Worm (Caenorhabditis elegans) whole organism, L4 larva: ENCODE data around the gene F49F1.7.

ENCODE experiments used
- F10B5.3 ChIP-seq: sonication (generic microtip); optimal IDR thresholded peaks from 2 replicates; lab custom pipeline; 2016; ENCODE audit warnings: mild to moderate bottlenecking, missing genetic modification characterization, missing compliant biosample characterization
- F26F4.8 ChIP-seq: fragments of 200-800 bp; sonication (Bioruptor generic); conservative IDR thresholded peaks from 2 replicates; pipeline ENCODE4 v1.3.6; 2022; ENCODE audit warnings: missing genetic modification characterization, missing compliant biosample characterization
- F37D6.2 ChIP-seq: sonication (generic microtip); optimal IDR thresholded peaks from 2 replicates; lab custom pipeline; 2016; ENCODE audit warnings: mild to moderate bottlenecking, missing genetic modification characterization, missing compliant biosample characterization
- T20F7.1 ChIP-seq: fragments of 200-800 bp; sonication (Bioruptor generic); optimal IDR thresholded peaks from 2 replicates; lab custom pipeline; 2018; ENCODE audit warnings: mild to moderate bottlenecking, missing genetic modification characterization, missing compliant biosample characterization
- Y75B8A.6 ChIP-seq: fragments of 200-800 bp; sonication (Bioruptor generic); IDR thresholded peaks from 2 replicates; pipeline ENCODE4 v1.3.6; 2022; ENCODE audit warnings: missing genetic modification reagents, missing genetic modification characterization, missing compliant biosample characterization
- aha-1 ChIP-seq: fragments of 150-350 bp; peaks from one replicate; lab custom pipeline; 2014; ENCODE audit warnings: missing biosample characterization, missing genetic modification characterization
- ama-1 ChIP-seq: fragments of 150-350 bp; optimal IDR thresholded peaks from 2 replicates; lab custom pipeline; 2014; ENCODE audit warnings: inconsistent platforms, mixed read lengths
- cey-2 ChIP-seq: sonication (generic microtip); optimal IDR thresholded peaks from 3 replicates; lab custom pipeline; 2017; ENCODE audit warnings: missing genetic modification characterization, mild to moderate bottlenecking, missing compliant biosample characterization, antibody characterized with exemption, borderline replicate concordance; ENCODE audit not compliant: insufficient read depth
- ctbp-1 ChIP-seq: fragments of 200-800 bp; sonication (Bioruptor generic); IDR thresholded peaks from 2 replicates; pipeline ENCODE4 v1.3.6; 2022; ENCODE audit warnings: missing genetic modification reagents, missing genetic modification characterization, missing compliant biosample characterization
- daf-12 ChIP-seq: fragments of 150-350 bp; optimal IDR thresholded peaks from 2 replicates; lab custom pipeline; 2014; ENCODE audit warnings: missing biosample characterization, missing genetic modification reagents, missing genetic modification characterization
- dmd-6 ChIP-seq: fragments of 200-800 bp; sonication (Bioruptor generic); IDR thresholded peaks from 2 replicates; pipeline ENCODE4 v1.3.6; 2022; ENCODE audit warnings: missing genetic modification reagents, missing genetic modification characterization, missing compliant biosample characterization
- dpl-1 ChIP-seq: fragments of 150-350 bp; optimal IDR thresholded peaks from 2 replicates; lab custom pipeline; 2014; ENCODE audit warnings: missing biosample characterization, missing genetic modification reagents, missing genetic modification characterization
- dve-1 ChIP-seq: sonication (generic microtip); optimal IDR thresholded peaks from 2 replicates; lab custom pipeline; 2017; ENCODE audit warnings: antibody characterized with exemption, mild to moderate bottlenecking, missing genetic modification characterization, missing compliant biosample characterization; ENCODE audit not compliant: insufficient read depth
- egl-27 ChIP-seq: sonication (generic microtip); optimal IDR thresholded peaks from 3 replicates; lab custom pipeline; 2017; ENCODE audit warnings: missing biosample characterization, missing genetic modification reagents, missing genetic modification characterization
- egl-43 ChIP-seq: fragments of 200-800 bp; sonication (Bioruptor generic); IDR thresholded peaks from 2 replicates; pipeline ENCODE4 v1.3.6; 2022; ENCODE audit warnings: missing genetic modification reagents, missing genetic modification characterization, missing compliant biosample characterization
- hlh-11 ChIP-seq: fragments of 200-800 bp; sonication (Bioruptor generic); optimal IDR thresholded peaks from 2 replicates; lab custom pipeline; 2018; ENCODE audit warnings: mild to moderate bottlenecking, missing genetic modification characterization, missing compliant biosample characterization
- hmg-1.1 ChIP-seq: fragments of 200-800 bp; sonication (Bioruptor generic); IDR thresholded peaks from 2 replicates; pipeline ENCODE4 v1.3.6; 2022; ENCODE audit warnings: missing genetic modification reagents, missing genetic modification characterization, missing compliant biosample characterization
- lin-1 ChIP-seq: fragments of 200-800 bp; sonication (Bioruptor generic); IDR thresholded peaks from 2 replicates; pipeline ENCODE4 v1.3.6; 2022; ENCODE audit warnings: missing genetic modification reagents, missing genetic modification characterization, missing compliant biosample characterization
- lin-13 ChIP-seq: fragments of 150-350 bp; optimal IDR thresholded peaks from 2 replicates; lab custom pipeline; 2014; ENCODE audit warnings: missing biosample characterization, missing genetic modification reagents, missing genetic modification characterization
- lin-29 ChIP-seq: fragments of 200-800 bp; sonication (Bioruptor generic); IDR thresholded peaks from 2 replicates; pipeline ENCODE4 v1.3.6; 2022; ENCODE audit warnings: missing genetic modification reagents, missing genetic modification characterization, missing compliant biosample characterization
- lin-39 ChIP-seq: fragments of 150-350 bp; optimal IDR thresholded peaks from 2 replicates; lab custom pipeline; 2014; ENCODE audit warnings: missing biosample characterization, missing genetic modification reagents, missing genetic modification characterization
- lir-3 ChIP-seq: sonication (generic microtip); optimal IDR thresholded peaks from 2 replicates; lab custom pipeline; 2016; ENCODE audit warnings: mild to moderate bottlenecking, missing genetic modification characterization, missing compliant biosample characterization
- lsy-2 ChIP-seq, 2 experiments: fragments of 150-350 bp in 1 of 2; sonication (generic microtip) in 1 of 2; optimal IDR thresholded peaks; 2 replicates each; lab custom pipeline; 2014 to 2017; ENCODE audit warnings: missing biosample characterization in 2 of 2, missing genetic modification characterization in 2 of 2
- madf-5 ChIP-seq, 2 experiments: fragments of 200-800 bp; sonication (Bioruptor generic); IDR thresholded peaks; 2 replicates each; pipeline ENCODE4 v1.3.6; 2022; ENCODE audit warnings: missing compliant biosample characterization in 2 of 2, missing genetic modification characterization in 2 of 2
- mdl-1 ChIP-seq, 2 experiments: fragments of 150-350 bp in 1 of 2; sonication (generic microtip) in 1 of 2; optimal IDR thresholded peaks; 2 replicates each; lab custom pipeline; 2014 to 2017; ENCODE audit warnings: missing biosample characterization in 2 of 2, missing genetic modification characterization in 2 of 2
- mep-1 ChIP-seq: fragments of 150-350 bp; sonication (generic microtip); optimal IDR thresholded peaks from 3 replicates; lab custom pipeline; 2014; ENCODE audit warnings: missing biosample characterization, missing genetic modification characterization
- mxl-2 ChIP-seq: fragments of 200-800 bp; sonication (Bioruptor generic); conservative IDR thresholded peaks from 2 replicates; pipeline ENCODE4 v1.3.6; 2022; ENCODE audit warnings: missing genetic modification reagents, missing genetic modification characterization, missing compliant biosample characterization
- mxl-3 ChIP-seq: fragments of 200-800 bp; sonication (Bioruptor generic); optimal IDR thresholded peaks from 2 replicates; lab custom pipeline; 2018; ENCODE audit warnings: mild to moderate bottlenecking, missing genetic modification characterization, missing compliant biosample characterization
- nhr-10 ChIP-seq: fragments of 150-350 bp; optimal IDR thresholded peaks from 2 replicates; lab custom pipeline; 2014; ENCODE audit warnings: missing biosample characterization, missing genetic modification characterization
- nhr-111 ChIP-seq: fragments of 200-800 bp; sonication (Bioruptor generic); optimal IDR thresholded peaks from 2 replicates; lab custom pipeline; 2018; ENCODE audit warnings: mild to moderate bottlenecking, missing genetic modification characterization, missing compliant biosample characterization
- nhr-25 ChIP-seq: sonication (generic microtip); optimal IDR thresholded peaks from 2 replicates; lab custom pipeline; 2017; ENCODE audit warnings: missing genetic modification characterization, mild to moderate bottlenecking, missing compliant biosample characterization, antibody characterized with exemption, moderate library complexity, borderline replicate concordance; ENCODE audit not compliant: insufficient read depth
- nhr-48 ChIP-seq: sonication (generic microtip); optimal IDR thresholded peaks from 2 replicates; lab custom pipeline; 2016; ENCODE audit warnings: mild to moderate bottlenecking, missing genetic modification characterization, missing compliant biosample characterization
- nhr-6 ChIP-seq: fragments of 150-350 bp; optimal IDR thresholded peaks from 2 replicates; lab custom pipeline; 2014; ENCODE audit warnings: missing biosample characterization, missing genetic modification characterization
- pha-4 ChIP-seq, 2 experiments: fragments of 150-350 bp in 1 of 2; fragments of 200-800 bp in 1 of 2; sonication (Bioruptor generic) in 1 of 2; IDR thresholded peaks in 1 of 2; optimal IDR thresholded peaks in 1 of 2; 2 replicates each; pipeline versions ENCODE4 v1.3.6 to Lab custom; 2014 to 2022; ENCODE audit warnings: missing genetic modification characterization in 2 of 2, missing genetic modification reagents in 2 of 2, missing biosample characterization in 1 of 2, missing compliant biosample characterization in 1 of 2
- php-3 ChIP-seq: fragments of 200-800 bp; sonication (Bioruptor generic); IDR thresholded peaks from 2 replicates; pipeline ENCODE4 v1.3.6; 2022; ENCODE audit warnings: missing genetic modification reagents, missing genetic modification characterization, missing compliant biosample characterization
- rbr-2 ChIP-seq: sonication (generic microtip); optimal IDR thresholded peaks from 2 replicates; lab custom pipeline; 2016; ENCODE audit warnings: missing genotype, missing genetic modification characterization, missing compliant biosample characterization
- sdz-12 ChIP-seq: fragments of 200-800 bp; sonication (Bioruptor generic); optimal IDR thresholded peaks from 2 replicates; lab custom pipeline; 2018; ENCODE audit warnings: mild to moderate bottlenecking, missing genetic modification characterization, missing compliant biosample characterization
- skn-1 ChIP-seq: fragments of 150-350 bp; optimal IDR thresholded peaks from 2 replicates; lab custom pipeline; 2014; ENCODE audit warnings: missing biosample characterization, missing genetic modification characterization
- snpc-1.2 ChIP-seq: fragments of 200-800 bp; sonication (Bioruptor generic); IDR thresholded peaks from 2 replicates; pipeline ENCODE4 v1.3.6; 2022; ENCODE audit warnings: missing genetic modification reagents, missing genetic modification characterization, missing compliant biosample characterization
- snpc-4 ChIP-seq: fragments of 150-350 bp; optimal IDR thresholded peaks from 2 replicates; lab custom pipeline; 2014; ENCODE audit warnings: missing biosample characterization, missing genetic modification characterization
- unc-62 ChIP-seq, 3 experiments: fragments of 150-350 bp in 1 of 3; sonication (generic microtip); optimal IDR thresholded peaks in 2 of 3; peaks in 1 of 3; 1 replicate in 1 of 3; 2 replicates in 2 of 3; lab custom pipeline; 2014 to 2017; ENCODE audit warnings: missing biosample characterization in 3 of 3, missing genetic modification characterization in 3 of 3, missing genetic modification reagents in 3 of 3, missing genotype in 1 of 3
- vab-7 ChIP-seq: fragments of 200-800 bp; sonication (Bioruptor generic); IDR thresholded peaks from 2 replicates; pipeline ENCODE4 v1.3.6; 2022; ENCODE audit warnings: missing genetic modification reagents, missing genetic modification characterization, missing compliant biosample characterization
- zag-1 ChIP-seq: fragments of 150-350 bp; optimal IDR thresholded peaks from 2 replicates; lab custom pipeline; 2014; ENCODE audit warnings: missing biosample characterization, missing genetic modification characterization

F49F1.7 gene

ce11 chrIV:4140265-4140664 is 14.7 kb upstream of the F49F1.7 start, which contains the start of gene F49F1.18:
Gene F49F1.18 (minus strand): TSS chrIV:4140365.
- no peak for TF ChIP-seq madf-5 (GFP tag; IDR thresholded peaks at IDR 0.05; lab: Robert Waterston, UW)
- TF ChIP-seq snpc-1.2 (GFP tag; lab: Robert Waterston, UW), result no peak
- no peak for TF ChIP-seq ctbp-1 (GFP tag; lab: Robert Waterston, UW)
- TF ChIP-seq rbr-2 (tag; lab: Kevin White, UChicago), result no peak
- no peak for TF ChIP-seq lin-1 (GFP tag; lab: Robert Waterston, UW)
- TF ChIP-seq nhr-111, result no peak
- no peak for TF ChIP-seq cey-2 (tag; lab: Kevin White, UChicago)
- no peak for TF ChIP-seq dve-1
- TF ChIP-seq mxl-3 (GFP tag; lab: Kevin White, UChicago), result no peak
- TF ChIP-seq F37D6.2 (tag; lab: Kevin White, UChicago), result no peak
- no peak for TF ChIP-seq php-3 (GFP tag; lab: Robert Waterston, UW)
- no peak for TF ChIP-seq egl-27
- no peak for TF ChIP-seq lir-3 (tag; lab: Kevin White, UChicago)
- no peak for TF ChIP-seq snpc-4 (tag; lab: Kevin White, UChicago)
- no peak for TF ChIP-seq ama-1 (lab: Kevin White, UChicago)
- TF ChIP-seq unc-62 (GFP tag; optimal IDR thresholded peaks at IDR 0.05 in 1 of 2; lab: Kevin White, UChicago), result no peak
- no peak for TF ChIP-seq unc-62 (tag; optimal IDR thresholded peaks at IDR 0.05; lab: Kevin White, UChicago)
- TF ChIP-seq F26F4.8, result no peak
- no peak for TF ChIP-seq skn-1 (tag; lab: Kevin White, UChicago)
- no peak for TF ChIP-seq mep-1
- TF ChIP-seq T20F7.1, result no peak

ce11 chrIV:4139022-4139421 is 13.5 kb upstream of the F49F1.7 start, which contains the start of gene F49F1.10:
Gene F49F1.10 (minus strand): TSS chrIV:4139122.
- no peak for TF ChIP-seq lsy-2 (tag; optimal IDR thresholded peaks at IDR 0.05; lab: Kevin White, UChicago)
- no peak for TF ChIP-seq Y75B8A.6 (GFP tag; lab: Robert Waterston, UW)
- TF ChIP-seq zag-1 (tag; lab: Kevin White, UChicago), result no peak
- no peak for TF ChIP-seq dpl-1 (GFP tag; lab: Kevin White, UChicago)
- no peak for TF ChIP-seq mxl-3 (GFP tag; lab: Kevin White, UChicago)
- TF ChIP-seq dve-1, result no peak
- no peak for TF ChIP-seq daf-12 (tag; lab: Kevin White, UChicago)
- TF ChIP-seq lin-13 (GFP tag; lab: Kevin White, UChicago), result no peak
- no peak for TF ChIP-seq nhr-6 (tag; lab: Kevin White, UChicago)
- TF ChIP-seq, all 104 proteins: peak for 0

- no peak for TF ChIP-seq nhr-10 (tag; lab: Kevin White, UChicago)
- TF ChIP-seq, all 104 proteins: peak for 0
Observed at ce11 chrIV:4137472-4137871, 11.9 kb upstream of the F49F1.7 start, which contains the start of gene F49F1.9. Gene F49F1.9 (minus strand): TSS chrIV:4137572.

ce11 chrIV:4135744-4136143 is 10.2 kb upstream of the F49F1.7 start, which contains the start of gene F49F1.17:
Gene F49F1.17 (minus strand): TSS chrIV:4135844.
- no peak for TF ChIP-seq lin-39 (tag; lab: Kevin White, UChicago)
- no peak for TF ChIP-seq nhr-10 (tag; lab: Kevin White, UChicago)
- no peak for TF ChIP-seq vab-7 (GFP tag; lab: Robert Waterston, UW)
- no peak for TF ChIP-seq mxl-2 (GFP tag; lab: Robert Waterston, UW)
- TF ChIP-seq F10B5.3 (tag; lab: Kevin White, UChicago), result no peak
- no peak for TF ChIP-seq nhr-48
- no peak for TF ChIP-seq egl-43 (GFP tag; lab: Robert Waterston, UW)

DNA sequence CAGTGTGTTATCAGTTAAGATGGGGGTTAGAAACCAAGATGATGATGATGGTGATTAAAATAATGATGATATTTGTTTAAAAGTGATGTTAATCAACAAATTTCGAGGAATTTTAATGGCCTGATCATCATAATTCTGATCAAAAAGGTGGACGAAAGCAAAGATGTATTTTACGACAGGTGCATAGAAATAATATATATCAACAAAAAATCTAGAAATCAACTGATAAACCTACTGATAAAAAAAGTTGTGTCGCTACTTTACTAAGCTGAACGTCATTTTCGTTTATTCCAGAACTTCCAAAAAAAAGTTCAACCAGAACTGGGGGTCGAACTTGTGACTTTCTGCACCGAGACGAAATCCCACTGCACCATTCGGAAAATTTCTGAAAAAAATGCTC is 2.5 kb downstream of the F49F1.7 start, which contains the start of gene mul-1:
mul-1 (minus strand) TSS at position 84 of the 400 bp plus-strand sequence.
- TF ChIP-seq nhr-6 (tag; lab: Kevin White, UChicago), result no peak
- no peak for TF ChIP-seq pha-4 (GFP tag; IDR thresholded peaks at IDR 0.05; lab: Robert Waterston, UW)
- no peak for TF ChIP-seq pha-4 (tag; optimal IDR thresholded peaks at IDR 0.05; lab: Kevin White, UChicago)
- TF ChIP-seq sdz-12 (GFP tag; lab: Kevin White, UChicago), result no peak
- peak; percentile 59 for TF ChIP-seq dmd-6 (GFP tag; lab: Robert Waterston, UW)
- no peak for TF ChIP-seq lin-29 (GFP tag; lab: Robert Waterston, UW)
- no peak for TF ChIP-seq nhr-25
- TF ChIP-seq hlh-11 (tag; lab: Kevin White, UChicago), result no peak
- no peak for TF ChIP-seq madf-5 (GFP tag; IDR thresholded peaks at IDR 0.05; lab: Robert Waterston, UW)
- TF ChIP-seq zag-1 (tag; lab: Kevin White, UChicago), result no peak
- TF ChIP-seq mdl-1 (tag; optimal IDR thresholded peaks at IDR 0.05; lab: Kevin White, UChicago), result no peak
- TF ChIP-seq egl-43 (GFP tag; lab: Robert Waterston, UW), result no peak
- TF ChIP-seq aha-1 (tag; lab: Kevin White, UChicago), result no peak
- TF ChIP-seq hmg-1.1 (GFP tag; lab: Robert Waterston, UW), result no peak
